Fruit fly (Drosophila melanogaster) whole organism, prepupa: ENCODE data around the gene Lcp65Aa.

Source experiments
- CG11294 ChIP-seq: fragments of 200-800 bp; sonication (Bioruptor generic); IDR thresholded peaks from 2 replicates; pipeline ENCODE4 v1.3.6; 2022; ENCODE audit warnings: missing biosample characterization, missing genetic modification characterization
- CG7368 ChIP-seq: fragments of 200-800 bp; sonication (Bioruptor generic); optimal IDR thresholded peaks from 3 replicates; lab custom pipeline; 2016; ENCODE audit warnings: missing biosample characterization, missing genetic modification characterization
- CG8319 ChIP-seq: fragments of 200-800 bp; sonication (Bioruptor generic); optimal IDR thresholded peaks from 3 replicates; lab custom pipeline; 2016; ENCODE audit warnings: missing biosample characterization, missing genetic modification characterization
- CG9139 ChIP-seq: fragments of 200-800 bp; sonication (Bioruptor generic); optimal IDR thresholded peaks from 3 replicates; lab custom pipeline; 2017; ENCODE audit warnings: missing biosample characterization, mild to moderate bottlenecking, missing genetic modification characterization
- Hr38 ChIP-seq: sonication (Bioruptor generic); optimal IDR thresholded peaks from 2 replicates; lab custom pipeline; 2016; ENCODE audit warnings: missing biosample characterization, missing genetic modification characterization
- Hr39 ChIP-seq: fragments of 200-800 bp; sonication (Bioruptor generic); optimal IDR thresholded peaks from 2 replicates; lab custom pipeline; 2016; ENCODE audit warnings: missing biosample characterization, missing genetic modification characterization
- cyc ChIP-seq: fragments of 200-800 bp; sonication (Bioruptor generic); optimal IDR thresholded peaks from 3 replicates; lab custom pipeline; 2016; ENCODE audit warnings: missing biosample characterization, missing genetic modification characterization
- fd85E ChIP-seq: fragments of 200-800 bp; sonication (Bioruptor generic); optimal IDR thresholded peaks from 3 replicates; lab custom pipeline; 2016; ENCODE audit warnings: missing biosample characterization, missing genetic modification characterization
- ss ChIP-seq, 2 experiments: fragments of 200-800 bp; sonication (Bioruptor generic); optimal IDR thresholded peaks; 2 replicates in 1 of 2; 3 replicates in 1 of 2; lab custom pipeline; 2017 to 2018; ENCODE audit warnings: mild to moderate bottlenecking in 2 of 2, missing biosample characterization in 2 of 2, missing genetic modification characterization in 2 of 2, moderate library complexity in 1 of 2
- svp ChIP-seq: fragments of 200-800 bp; sonication (Bioruptor generic); peaks from one replicate; lab custom pipeline; 2016; ENCODE audit warnings: missing biosample characterization, missing genetic modification characterization

dm6 chr3L:6105435-6105834 is 45.7 kb upstream of the Lcp65Aa start:
- TF ChIP-seq fd85E (GFP tag; lab: Kevin White, UChicago) (no peak), CG8319 (GFP tag; lab: Kevin White, UChicago) (no peak), ss (GFP tag; optimal IDR thresholded peaks at IDR 0.05; lab: Kevin White, UChicago) (no peak), svp (GFP tag; lab: Kevin White, UChicago) (no peak), CG7368 (no peak), CG9139 (no peak), CG11294 (GFP tag; lab: Robert Waterston, UW) (no peak), Hr38 (no peak), cyc (GFP tag; lab: Kevin White, UChicago) (no peak), Hr39 (GFP tag; lab: Kevin White, UChicago) (no peak)
